Fruit fly (Drosophila melanogaster) whole organism, pupa: ENCODE results near the gene CG12507.

ENCODE experiments used
- CG10348 ChIP-seq: fragments of 200-800 bp; sonication (Bioruptor generic); IDR thresholded peaks from 2 replicates; pipeline ENCODE4 v1.3.6; 2022; ENCODE audit warnings: missing biosample characterization, missing genetic modification characterization
- CG12605 ChIP-seq: fragments of 200-800 bp; sonication (Bioruptor generic); IDR thresholded peaks from 2 replicates; pipeline ENCODE4 v1.3.6; 2022; ENCODE audit warnings: missing biosample characterization, missing genetic modification characterization
- CG17806 ChIP-seq: fragments of 200-800 bp; sonication (Bioruptor generic); optimal IDR thresholded peaks from 2 replicates; lab custom pipeline; 2018; ENCODE audit warnings: missing biosample characterization, mild to moderate bottlenecking, missing genetic modification characterization, moderate library complexity
- CG34367 ChIP-seq: fragments of 200-800 bp; sonication (Bioruptor generic); optimal IDR thresholded peaks from 2 replicates; lab custom pipeline; 2018; ENCODE audit warnings: missing biosample characterization, mild to moderate bottlenecking, missing genetic modification characterization
- CG8301 ChIP-seq: fragments of 200-800 bp; sonication (Bioruptor generic); optimal IDR thresholded peaks from 2 replicates; lab custom pipeline; 2018; ENCODE audit warnings: missing biosample characterization, mild to moderate bottlenecking, missing genetic modification characterization
- EcR ChIP-seq: fragments of 200-800 bp; sonication (Bioruptor generic); optimal IDR thresholded peaks from 3 replicates; lab custom pipeline; 2019; ENCODE audit warnings: missing biosample characterization, missing genetic modification characterization, mild to moderate bottlenecking, moderate library complexity, missing genetic modification reagents
- Ets98B ChIP-seq: fragments of 200-800 bp; sonication (Bioruptor generic); IDR thresholded peaks from 2 replicates; pipeline ENCODE4 v1.3.6; 2022; ENCODE audit warnings: missing biosample characterization, missing genetic modification characterization
- Pif1A ChIP-seq: fragments of 200-800 bp; sonication (Bioruptor generic); optimal IDR thresholded peaks from 3 replicates; lab custom pipeline; 2016; ENCODE audit warnings: missing biosample characterization, missing genetic modification characterization
- gl ChIP-seq: fragments of 200-800 bp; sonication (Bioruptor generic); optimal IDR thresholded peaks from 2 replicates; lab custom pipeline; 2018; ENCODE audit warnings: missing biosample characterization, mild to moderate bottlenecking, missing genetic modification characterization
- rn ChIP-seq: fragments of 200-800 bp; sonication (Bioruptor generic); IDR thresholded peaks from 2 replicates; pipeline ENCODE4 v1.3.6; 2022; ENCODE audit warnings: missing biosample characterization, missing genetic modification characterization

DNA sequence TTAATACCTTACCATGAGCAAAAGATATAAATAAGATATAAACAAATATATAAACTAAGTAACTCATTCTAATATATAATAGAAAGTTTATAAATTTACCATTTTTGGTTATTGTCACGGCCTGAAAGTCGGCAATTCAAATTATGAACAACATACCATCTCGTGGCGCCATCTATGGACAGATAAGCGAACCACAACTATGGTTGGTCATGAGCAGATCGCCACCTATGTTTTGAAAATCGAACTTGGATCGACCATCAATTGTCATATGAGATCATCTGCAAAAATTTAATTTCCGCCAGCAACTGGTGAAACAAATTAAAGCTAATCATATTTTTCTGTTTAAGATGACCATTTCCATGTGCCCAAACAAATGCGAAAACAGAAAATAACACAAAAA, 21.6 kb downstream of the CG12507 start:
- TF ChIP-seq rn (GFP tag; lab: Robert Waterston, UW) (no peak), Ets98B (no peak), CG8301 (tag; lab: Kevin White, UChicago) (no peak), Pif1A (GFP tag; lab: Kevin White, UChicago) (no peak), gl (no peak), CG34367 (no peak), CG10348 (no peak), CG12605 (GFP tag; lab: Robert Waterston, UW) (no peak), CG17806 (tag; lab: Kevin White, UChicago) (no peak), EcR (GFP tag; lab: Kevin White, UChicago) (no peak)
